Worm (Caenorhabditis elegans): ENCODE data around the gene nape-1.

DNA sequence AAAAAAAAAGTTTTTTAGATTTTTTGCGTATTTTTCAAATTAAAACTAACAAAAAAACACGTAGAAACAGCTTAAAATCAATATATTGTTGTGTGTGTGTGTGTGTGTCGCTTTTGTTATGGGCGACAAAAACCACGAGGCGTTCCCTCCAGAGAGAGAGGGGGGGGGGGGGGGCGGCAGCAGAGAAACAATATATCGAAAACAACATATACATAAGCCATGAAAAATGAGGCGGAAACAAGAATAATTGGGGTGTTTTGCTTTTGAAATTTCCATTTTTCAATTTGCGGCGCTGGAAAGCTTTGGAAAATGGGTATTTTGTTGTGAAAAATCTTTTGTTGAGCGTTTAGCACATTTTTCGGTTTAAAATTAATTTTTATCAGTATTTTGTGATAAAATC lies 15.3 kb downstream of the nape-1 start, which contains the start of gene Y37E11AM.2:
- TF ChIP-seq ces-1 (GFP tag; optimal IDR thresholded peaks at IDR 0.05) (no peak), tag-97 (GFP tag; IDR thresholded peaks at IDR 0.05) (no peak), nhr-76 (tag; optimal IDR thresholded peaks at IDR 0.05) (no peak), ama-1 (optimal IDR thresholded peaks at IDR 0.05) (no peak), nhr-77 (tag; optimal IDR thresholded peaks at IDR 0.05) (no peak), lin-13 (GFP tag; optimal IDR thresholded peaks at IDR 0.05) (no peak), jun-1 (tag; optimal IDR thresholded peaks at IDR 0.05) (no peak), zag-1 (tag; optimal IDR thresholded peaks at IDR 0.05) (no peak), dve-1 (tag; optimal IDR thresholded peaks at IDR 0.05; ENCODE audit: insufficient read depth) (no peak), unc-62 (GFP tag; optimal IDR thresholded peaks at IDR 0.05 in 1 of 2) (no peak), unc-62 (tag; optimal IDR thresholded peaks at IDR 0.05) (no peak), saeg-2 (GFP tag; IDR thresholded peaks at IDR 0.05) (no peak)
